Worm (Caenorhabditis elegans): Measurements from ENCODE around the gene lec-8.

ce11 chrX:9814132-9814811, 36.1 kb upstream of the lec-8 start:
- TF ChIP-seq ztf-11 (tag; optimal IDR thresholded peaks at IDR 0.05), result no peak
- TF ChIP-seq F10B5.3 (tag; optimal IDR thresholded peaks at IDR 0.05), result no peak
- no peak for TF ChIP-seq lsy-2 (tag; optimal IDR thresholded peaks at IDR 0.05)
- no peak for TF ChIP-seq lin-13 (GFP tag; optimal IDR thresholded peaks at IDR 0.05)
- TF ChIP-seq nhr-11 (tag; optimal IDR thresholded peaks at IDR 0.05), result no peak
- no peak for TF ChIP-seq pha-4 (GFP tag; IDR thresholded peaks at IDR 0.05)
- TF ChIP-seq pha-4 (tag; optimal IDR thresholded peaks at IDR 0.05), result no peak
- TF ChIP-seq nhr-76 (tag; optimal IDR thresholded peaks at IDR 0.05), result no peak
- no peak for TF ChIP-seq aly-2 (tag; optimal IDR thresholded peaks at IDR 0.05)
- TF ChIP-seq R02D3.7 (tag; optimal IDR thresholded peaks at IDR 0.05), result no peak
- no peak for TF ChIP-seq dmd-9 (GFP tag; IDR thresholded peaks at IDR 0.05)
- TF ChIP-seq dpl-1 (GFP tag; optimal IDR thresholded peaks at IDR 0.05), result no peak
- TF ChIP-seq egl-27 (tag; optimal IDR thresholded peaks at IDR 0.05), result no peak

Measured in whole organism, L4 larva.